Fruit fly (Drosophila melanogaster): Measurements from ENCODE around the gene ATP6AP2.

ATP6AP2 gene

dm6 chr3R:9260421-9260973 lies at the start of gene ATP6AP2:
Gene ATP6AP2, plus strand, starts transcription at chr3R:9260638.
- TF ChIP-seq CG31627 (GFP tag; optimal IDR thresholded peaks at IDR 0.05): peak; percentile 38
- TF ChIP-seq Hr4 (GFP tag; optimal IDR thresholded peaks at IDR 0.05): no peak
- TF ChIP-seq CG10631 (GFP tag; optimal IDR thresholded peaks at IDR 0.05): no peak
- TF ChIP-seq lz (GFP tag; optimal IDR thresholded peaks at IDR 0.05): peak; percentile 35
- TF ChIP-seq cyc (GFP tag; optimal IDR thresholded peaks at IDR 0.05): peak; percentile 35
- TF ChIP-seq Eip78C (GFP tag): peak; percentile 76
- peak; percentile 59 for TF ChIP-seq esn (GFP tag; optimal IDR thresholded peaks at IDR 0.05)
- TF ChIP-seq CG3032 (tag; optimal IDR thresholded peaks at IDR 0.05): peak; percentile 58

- TF ChIP-seq dac (GFP tag; optimal IDR thresholded peaks at IDR 0.05): no peak
- no peak for TF ChIP-seq fd85E (GFP tag; optimal IDR thresholded peaks at IDR 0.05)
- TF ChIP-seq svp (GFP tag): no peak
- no peak for TF ChIP-seq esn (GFP tag; optimal IDR thresholded peaks at IDR 0.05)
- TF ChIP-seq Ets21C (GFP tag; optimal IDR thresholded peaks at IDR 0.05): no peak
- TF ChIP-seq Eip78C (GFP tag): peak; percentile 56
- TF ChIP-seq CG3032 (tag; optimal IDR thresholded peaks at IDR 0.05): peak; percentile 9
- no peak for TF ChIP-seq CG11294 (GFP tag; IDR thresholded peaks at IDR 0.05)
- no peak for TF ChIP-seq net (GFP tag; optimal IDR thresholded peaks at IDR 0.05)
- peak; percentile 32 for TF ChIP-seq CG10669 (GFP tag; optimal IDR thresholded peaks at IDR 0.05)
- peak; percentile 8 for TF ChIP-seq Ets96B (tag; optimal IDR thresholded peaks at IDR 0.05)
- TF ChIP-seq acj6 (GFP tag; optimal IDR thresholded peaks at IDR 0.05): peak; percentile 28
- TF ChIP-seq Eip75B (GFP tag; optimal IDR thresholded peaks at IDR 0.05): peak; percentile 22
- peak; percentile 14 for TF ChIP-seq CG6808 (GFP tag; optimal IDR thresholded peaks at IDR 0.05)
- TF ChIP-seq lz (GFP tag; optimal IDR thresholded peaks at IDR 0.05): peak; percentile 33
- peak; percentile 29 for TF ChIP-seq Sox14 (GFP tag; optimal IDR thresholded peaks at IDR 0.05)
- TF ChIP-seq fkh (GFP tag; optimal IDR thresholded peaks at IDR 0.05): no peak
- peak; percentile 36 for TF ChIP-seq topi (GFP tag; optimal IDR thresholded peaks at IDR 0.05)
- peak in 1 of 2 experiments; percentile 1 for TF ChIP-seq salr (GFP tag; optimal IDR thresholded peaks at IDR 0.05)
- TF ChIP-seq OdsH (GFP tag; optimal IDR thresholded peaks at IDR 0.05): peak; percentile 34
- TF ChIP-seq CG6792 (GFP tag; optimal IDR thresholded peaks at IDR 0.05): peak; percentile 20
- TF ChIP-seq Hr39 (GFP tag; optimal IDR thresholded peaks at IDR 0.05): peak; percentile 18
- peak; percentile 20 for TF ChIP-seq CG31627 (GFP tag; optimal IDR thresholded peaks at IDR 0.05)
- peak; percentile 27 for TF ChIP-seq pdm3 (GFP tag; optimal IDR thresholded peaks at IDR 0.05)
- peak; percentile 22 for TF ChIP-seq Hr4 (GFP tag; optimal IDR thresholded peaks at IDR 0.05)
- peak; percentile 35 for TF ChIP-seq CG10631 (GFP tag; optimal IDR thresholded peaks at IDR 0.05)
- 0 out of 3 replicates have a peak, but pooled peaks have one; percentile 35 for TF ChIP-seq CG8119 (GFP tag; IDR thresholded peaks at IDR 0.05)
- peak; percentile 27 for TF ChIP-seq cyc (GFP tag; optimal IDR thresholded peaks at IDR 0.05)
- TF ChIP-seq CG6854 (GFP tag; optimal IDR thresholded peaks at IDR 0.05): no peak
- no peak for TF ChIP-seq CG1621 (tag; optimal IDR thresholded peaks at IDR 0.05)
- TF ChIP-seq CG32006 (GFP tag; optimal IDR thresholded peaks at IDR 0.05): peak; percentile 48
- TF ChIP-seq CG11762 (GFP tag; optimal IDR thresholded peaks at IDR 0.05; ENCODE audit: insufficient read depth): no peak
- peak; percentile 21 for TF ChIP-seq Met (GFP tag; optimal IDR thresholded peaks at IDR 0.05)
- no peak for TF ChIP-seq CG16779 (tag; optimal IDR thresholded peaks at IDR 0.05)
- TF ChIP-seq CG3919 (GFP tag; optimal IDR thresholded peaks at IDR 0.05): no peak
- 0 out of 3 replicates have a peak, but pooled peaks have one; percentile 47 for TF ChIP-seq CG6163 (GFP tag; IDR thresholded peaks at IDR 0.05)
Measured at dm6 chr3R:9213029-9213428, 47.4 kb upstream of the ATP6AP2 start.

- TF ChIP-seq Hr39 (GFP tag; optimal IDR thresholded peaks at IDR 0.05) (no peak), Sox14 (GFP tag; optimal IDR thresholded peaks at IDR 0.05) (peak; percentile 61), CG6163 (GFP tag; IDR thresholded peaks at IDR 0.05) (no peak)
Measured at dm6 chr3R:9214235-9214634, 46.2 kb upstream of the ATP6AP2 start.

- TF ChIP-seq CG10669 (GFP tag; optimal IDR thresholded peaks at IDR 0.05) (no peak), Blimp-1 (GFP tag; optimal IDR thresholded peaks at IDR 0.05) (peak; percentile 86)
Measured at dm6 chr3R:9215551-9215950, 44.9 kb upstream of the ATP6AP2 start.

Data from whole organism, prepupa.